Worm (Caenorhabditis elegans) whole organism, L4 larva: Measurements from ENCODE around the gene acr-2.

Experiments
- lsy-2 ChIP-seq, 2 experiments: fragments of 150-350 bp in 1 of 2; sonication (generic microtip) in 1 of 2; optimal IDR thresholded peaks; 2 replicates each; lab custom pipeline; 2014 to 2017; ENCODE audit warnings: missing biosample characterization in 2 of 2, missing genetic modification characterization in 2 of 2
- nhr-237 ChIP-seq: sonication (generic microtip); optimal IDR thresholded peaks from 2 replicates; lab custom pipeline; 2017; ENCODE audit warnings: missing biosample characterization, missing genetic modification characterization
- unc-62 ChIP-seq, 3 experiments: fragments of 150-350 bp in 1 of 3; sonication (generic microtip); optimal IDR thresholded peaks in 2 of 3; peaks in 1 of 3; 1 replicate in 1 of 3; 2 replicates in 2 of 3; lab custom pipeline; 2014 to 2017; ENCODE audit warnings: missing biosample characterization in 3 of 3, missing genetic modification characterization in 3 of 3, missing genetic modification reagents in 3 of 3, missing genotype in 1 of 3

- TF ChIP-seq lsy-2 (tag; optimal IDR thresholded peaks at IDR 0.05; lab: Kevin White, UChicago) (peak in 1 of 2 experiments; percentile 8), unc-62 (GFP tag; optimal IDR thresholded peaks at IDR 0.05 in 1 of 2; lab: Kevin White, UChicago) (no peak), unc-62 (tag; optimal IDR thresholded peaks at IDR 0.05; lab: Kevin White, UChicago) (no peak), nhr-237 (tag; lab: Kevin White, UChicago) (no peak)
Measured at ce11 chrX:6665129-6665858, 37.1 kb upstream of the acr-2 start.
